Worm (Caenorhabditis elegans): Measurements from ENCODE around the gene F58F12.1.

F58F12.1 gene

ce11 chrII:6419163-6419562 lies 35.7 kb downstream of the F58F12.1 start:
- TF ChIP-seq skn-1 (tag; optimal IDR thresholded peaks at IDR 0.05) (no peak), tbx-2 (tag; optimal IDR thresholded peaks at IDR 0.05) (no peak), jun-1 (tag; optimal IDR thresholded peaks at IDR 0.05) (no peak), nhr-25 (tag; optimal IDR thresholded peaks at IDR 0.05) (peak; percentile 76), sea-2 (GFP tag; optimal IDR thresholded peaks at IDR 0.05) (no peak), ceh-9 (tag; optimal IDR thresholded peaks at IDR 0.05) (no peak), pqm-1 (tag; optimal IDR thresholded peaks at IDR 0.05) (no peak), elt-1 (tag; optimal IDR thresholded peaks at IDR 0.05) (peak; percentile 66)

ce11 chrII:6422812-6423211 lies 39.4 kb downstream of the F58F12.1 start, which contains the start of gene K03H9.3:
Gene K03H9.3, plus strand, starts transcription at chrII:6423112.
- TF ChIP-seq nhr-28 (tag; optimal IDR thresholded peaks at IDR 0.05): no peak
- no peak for TF ChIP-seq nhr-25 (tag; optimal IDR thresholded peaks at IDR 0.05)
- TF ChIP-seq hmg-11 (tag; optimal IDR thresholded peaks at IDR 0.05): no peak
- no peak for TF ChIP-seq pha-4 (tag; optimal IDR thresholded peaks at IDR 0.05)
- TF ChIP-seq nhr-76 (tag; optimal IDR thresholded peaks at IDR 0.05): no peak
- TF ChIP-seq lin-15B (tag; optimal IDR thresholded peaks at IDR 0.05): no peak
- no peak for TF ChIP-seq ZK546.5 (tag; optimal IDR thresholded peaks at IDR 0.05)
- TF ChIP-seq ceh-28 (tag; optimal IDR thresholded peaks at IDR 0.05): no peak
- no peak for TF ChIP-seq nhr-67 (tag; optimal IDR thresholded peaks at IDR 0.05)

- TF ChIP-seq snpc-4 (tag; optimal IDR thresholded peaks at IDR 0.05) (no peak), eor-1 (tag; optimal IDR thresholded peaks at IDR 0.05) (no peak), mdl-1 (tag; optimal IDR thresholded peaks at IDR 0.05) (no peak), nhr-28 (tag; optimal IDR thresholded peaks at IDR 0.05) (no peak), egl-5 (tag; optimal IDR thresholded peaks at IDR 0.05) (no peak), mml-1 (tag; optimal IDR thresholded peaks at IDR 0.05) (no peak), fkh-10 (GFP tag; optimal IDR thresholded peaks at IDR 0.05) (no peak), R02D3.7 (tag; optimal IDR thresholded peaks at IDR 0.05) (no peak), lin-15B (tag; optimal IDR thresholded peaks at IDR 0.05) (no peak), nhr-67 (tag; optimal IDR thresholded peaks at IDR 0.05) (no peak), pha-4 (tag; optimal IDR thresholded peaks at IDR 0.05) (no peak), fos-1 (tag; optimal IDR thresholded peaks at IDR 0.05) (no peak), fkh-2 (tag; optimal IDR thresholded peaks at IDR 0.05) (no peak), ama-1 (optimal IDR thresholded peaks at IDR 0.05) (no peak), skn-1 (tag; optimal IDR thresholded peaks at IDR 0.05) (no peak), hmg-11 (tag; optimal IDR thresholded peaks at IDR 0.05) (no peak), elt-1 (tag; optimal IDR thresholded peaks at IDR 0.05) (no peak), nfya-1 (tag; optimal IDR thresholded peaks at IDR 0.05; ENCODE audit: insufficient read depth) (no peak)
Measured at ce11 chrII:6425993-6426392, 42.5 kb downstream of the F58F12.1 start, which contains the start of gene col-75. Gene col-75, plus strand, starts transcription at chrII:6426293.
